Fruit fly (Drosophila melanogaster) whole organism, embryonic: ENCODE results near the gene MCTS1.

Source experiments
- Ada2b ChIP-seq: fragments of 200-800 bp; sonication (Bioruptor generic); IDR thresholded peaks from 2 replicates; pipeline ENCODE4 v1.3.6; 2022; ENCODE audit warnings: missing biosample characterization, missing genetic modification characterization
- Adf1 ChIP-seq: fragments of 200-800 bp; sonication (Bioruptor generic); IDR thresholded peaks from 2 replicates; pipeline ENCODE4 v1.3.6; 2022; ENCODE audit warnings: missing biosample characterization, missing genetic modification characterization
- Atf3 ChIP-seq: fragments of 200-800 bp; sonication (Bioruptor generic); optimal IDR thresholded peaks from 3 replicates; lab custom pipeline; 2016; ENCODE audit warnings: missing biosample characterization, missing genetic modification characterization
- BEAF-32 ChIP-seq: fragments of 200-800 bp; sonication (Bioruptor generic); optimal IDR thresholded peaks from 3 replicates; lab custom pipeline; 2017; ENCODE audit warnings: missing biosample characterization, missing genetic modification characterization, mild to moderate bottlenecking, moderate library complexity, missing genetic modification reagents
- Bgb ChIP-seq: fragments of 200-800 bp; sonication (Bioruptor generic); IDR thresholded peaks from 2 replicates; pipeline ENCODE4 v1.3.6; 2022; ENCODE audit warnings: missing biosample characterization, missing genetic modification characterization; ENCODE audit not compliant: partially characterized antibody
- BtbVII ChIP-seq: fragments of 200-800 bp; sonication (Bioruptor generic); optimal IDR thresholded peaks from 3 replicates; lab custom pipeline; 2017; ENCODE audit warnings: missing biosample characterization, mild to moderate bottlenecking, missing genetic modification characterization
- CG10267 ChIP-seq: fragments of 200-800 bp; sonication (Bioruptor generic); optimal IDR thresholded peaks from 2 replicates; lab custom pipeline; 2018; ENCODE audit warnings: missing biosample characterization, mild to moderate bottlenecking, missing genetic modification characterization, moderate library complexity
- CG10654 ChIP-seq: fragments of 200-800 bp; sonication (Bioruptor generic); optimal IDR thresholded peaks from 2 replicates; lab custom pipeline; 2016; ENCODE audit warnings: missing biosample characterization, missing genetic modification characterization
- CG10979 ChIP-seq: fragments of 200-800 bp; sonication (Bioruptor generic); optimal IDR thresholded peaks from 2 replicates; lab custom pipeline; 2018; ENCODE audit warnings: missing biosample characterization, mild to moderate bottlenecking, missing genetic modification characterization, moderate library complexity
- CG11398 ChIP-seq: fragments of 200-800 bp; sonication (Bioruptor generic); optimal IDR thresholded peaks from 2 replicates; lab custom pipeline; 2016; ENCODE audit warnings: missing biosample characterization, missing genetic modification characterization
- CG11560 ChIP-seq: fragments of 200-800 bp; sonication (Bioruptor generic); IDR thresholded peaks from 3 replicates; pipeline ENCODE4 v1.3.6; 2022; ENCODE audit warnings: missing biosample characterization, missing genetic modification characterization
- CG12236 ChIP-seq: fragments of 200-800 bp; sonication (Bioruptor generic); optimal IDR thresholded peaks from 2 replicates; lab custom pipeline; 2016; ENCODE audit warnings: missing biosample characterization, missing genetic modification characterization
- CG13287 ChIP-seq: fragments of 200-800 bp; sonication (Bioruptor generic); IDR thresholded peaks from 2 replicates; pipeline ENCODE4 v1.3.6; 2022; ENCODE audit warnings: missing biosample characterization, missing genetic modification characterization; ENCODE audit not compliant: partially characterized antibody
- CG14710 ChIP-seq: fragments of 200-800 bp; sonication (Bioruptor generic); optimal IDR thresholded peaks from 3 replicates; lab custom pipeline; 2019; ENCODE audit warnings: missing biosample characterization, mild to moderate bottlenecking, missing genetic modification characterization, moderate library complexity
- CG1832 ChIP-seq: fragments of 200-800 bp; sonication (Bioruptor generic); optimal IDR thresholded peaks from 2 replicates; lab custom pipeline; 2017; ENCODE audit warnings: missing biosample characterization, mild to moderate bottlenecking, missing genetic modification characterization, inconsistent platforms
- CG2199 ChIP-seq: fragments of 200-800 bp; sonication (Bioruptor generic); IDR thresholded peaks from 3 replicates; pipeline ENCODE4 v1.3.6; 2022; ENCODE audit warnings: missing biosample characterization, missing genetic modification characterization
- CG2875 ChIP-seq: fragments of 200-800 bp; sonication (Bioruptor generic); optimal IDR thresholded peaks from 2 replicates; lab custom pipeline; 2017; ENCODE audit warnings: missing biosample characterization, mild to moderate bottlenecking, missing genetic modification characterization, missing genetic modification reagents
- CG34376 ChIP-seq: fragments of 200-800 bp; sonication (Bioruptor generic); optimal IDR thresholded peaks from 2 replicates; lab custom pipeline; 2018; ENCODE audit warnings: missing biosample characterization, mild to moderate bottlenecking, missing genetic modification characterization
- CG3995 ChIP-seq: fragments of 200-800 bp; sonication (Bioruptor generic); optimal IDR thresholded peaks from 3 replicates; lab custom pipeline; 2016; ENCODE audit warnings: missing biosample characterization, missing genetic modification characterization
- CG6254 ChIP-seq: fragments of 200-800 bp; sonication (Bioruptor generic); optimal IDR thresholded peaks from 3 replicates; lab custom pipeline; 2017; ENCODE audit warnings: mild to moderate bottlenecking, missing biosample characterization, missing genetic modification reagents, missing genetic modification characterization
- CG7357 ChIP-seq: fragments of 200-800 bp; sonication (Bioruptor generic); IDR thresholded peaks from 3 replicates; pipeline ENCODE4 v1.3.6; 2022; ENCODE audit warnings: missing biosample characterization, missing genetic modification characterization
- CG7963 ChIP-seq: fragments of 200-800 bp; sonication (Bioruptor generic); IDR thresholded peaks from 3 replicates; pipeline ENCODE4 v1.3.6; 2022; ENCODE audit warnings: missing biosample characterization, missing genetic modification characterization; ENCODE audit not compliant: partially characterized antibody
- CG7987 ChIP-seq: fragments of 200-800 bp; sonication (Bioruptor generic); optimal IDR thresholded peaks from 2 replicates; lab custom pipeline; 2018; ENCODE audit warnings: missing biosample characterization, mild to moderate bottlenecking, missing genetic modification characterization, moderate library complexity
- CG8089 ChIP-seq: fragments of 200-800 bp; sonication (Bioruptor generic); optimal IDR thresholded peaks from 3 replicates; lab custom pipeline; 2016; ENCODE audit warnings: missing biosample characterization, missing genetic modification characterization
- CG8765 ChIP-seq: fragments of 200-800 bp; sonication (Bioruptor generic); IDR thresholded peaks from 2 replicates; pipeline ENCODE4 v1.3.6; 2022; ENCODE audit warnings: missing biosample characterization, missing genetic modification characterization
- CHES-1-like ChIP-seq: fragments of 200-800 bp; sonication (Bioruptor generic); optimal IDR thresholded peaks from 2 replicates; lab custom pipeline; 2016; ENCODE audit warnings: missing biosample characterization, missing genetic modification characterization
- Doc3 ChIP-seq: fragments of 200-800 bp; sonication (Bioruptor generic); IDR thresholded peaks from 3 replicates; pipeline ENCODE4 v1.3.6; 2022; ENCODE audit warnings: missing biosample characterization, missing genetic modification characterization; ENCODE audit not compliant: partially characterized antibody
- Dp ChIP-seq: fragments of 200-800 bp; sonication (Bioruptor generic); optimal IDR thresholded peaks from 2 replicates; lab custom pipeline; 2018; ENCODE audit warnings: missing biosample characterization, mild to moderate bottlenecking, missing genetic modification characterization, moderate library complexity
- HLHmδ ChIP-seq: fragments of 200-800 bp; sonication (Bioruptor generic); optimal IDR thresholded peaks from 2 replicates; lab custom pipeline; 2018; ENCODE audit warnings: missing biosample characterization, mild to moderate bottlenecking, missing genetic modification characterization, moderate library complexity
- Hr3 ChIP-seq: fragments of 200-800 bp; sonication (Bioruptor generic); optimal IDR thresholded peaks from 3 replicates; lab custom pipeline; 2016; ENCODE audit warnings: missing biosample characterization, missing genetic modification characterization
- Neu2 ChIP-seq: fragments of 200-800 bp; sonication (Bioruptor generic); optimal IDR thresholded peaks from 3 replicates; lab custom pipeline; 2016; ENCODE audit warnings: missing biosample characterization, missing genetic modification characterization, borderline replicate concordance
- Poxn ChIP-seq: fragments of 200-800 bp; sonication (Bioruptor generic); IDR thresholded peaks from 2 replicates; pipeline ENCODE4 v1.3.6; 2022; ENCODE audit warnings: missing biosample characterization, missing genetic modification characterization
- Sin3A ChIP-seq: fragments of >200 bp; optimal IDR thresholded peaks from 2 replicates; lab custom pipeline; 2018
- YL-1 ChIP-seq: fragments of 200-800 bp; sonication (Bioruptor generic); optimal IDR thresholded peaks from 3 replicates; lab custom pipeline; 2017; ENCODE audit warnings: missing biosample characterization, mild to moderate bottlenecking, missing genetic modification characterization
- al ChIP-seq: fragments of 200-800 bp; sonication (Bioruptor generic); IDR thresholded peaks from 2 replicates; pipeline ENCODE4 v1.3.6; 2022; ENCODE audit warnings: missing biosample characterization, missing genetic modification characterization
- chinmo ChIP-seq: fragments of 200-800 bp; sonication (Bioruptor generic); IDR thresholded peaks from 4 replicates; pipeline ENCODE4 v1.3.6; 2022; ENCODE audit warnings: missing biosample characterization, missing genetic modification characterization; ENCODE audit not compliant: partially characterized antibody
- crc ChIP-seq: fragments of 200-800 bp; sonication (Bioruptor generic); optimal IDR thresholded peaks from 2 replicates; lab custom pipeline; 2016; ENCODE audit warnings: missing biosample characterization, missing genetic modification characterization
- crp ChIP-seq, 2 experiments: fragments of 200-800 bp; sonication (Bioruptor generic); optimal IDR thresholded peaks; 2 replicates in 1 of 2; 3 replicates in 1 of 2; lab custom pipeline; 2017; ENCODE audit warnings: missing biosample characterization in 2 of 2, missing genetic modification characterization in 2 of 2, mild to moderate bottlenecking in 1 of 2, moderate library complexity in 1 of 2
- dimm ChIP-seq: fragments of 200-800 bp; sonication (Bioruptor generic); IDR thresholded peaks from 2 replicates; pipeline ENCODE4 v1.3.6; 2022; ENCODE audit warnings: missing biosample characterization, missing genetic modification characterization
- hkb ChIP-seq, 2 experiments: fragments of 200-800 bp in 1 of 2; fragments of >200 bp in 1 of 2; sonication (Bioruptor generic) in 1 of 2; IDR thresholded peaks in 1 of 2; optimal IDR thresholded peaks in 1 of 2; 2 replicates each; pipeline versions ENCODE4 v1.3.6 to Lab custom; 2017 to 2022; ENCODE audit warnings: missing biosample characterization in 1 of 2, missing genetic modification characterization in 1 of 2
- knrl ChIP-seq: fragments of 200-800 bp; sonication (Bioruptor generic); IDR thresholded peaks from 3 replicates; pipeline ENCODE4 v1.3.6; 2022; ENCODE audit warnings: missing biosample characterization, missing genetic modification characterization; ENCODE audit not compliant: partially characterized antibody
- lov ChIP-seq, 2 experiments: fragments of 200-800 bp in 1 of 2; fragments of >200 bp in 1 of 2; sonication (Bioruptor generic) in 1 of 2; IDR thresholded peaks in 1 of 2; optimal IDR thresholded peaks in 1 of 2; 2 replicates in 1 of 2; 3 replicates in 1 of 2; pipeline versions ENCODE4 v1.3.6 to Lab custom; 2017 to 2022; ENCODE audit warnings: missing biosample characterization in 1 of 2, missing genetic modification characterization in 1 of 2
- luna ChIP-seq: fragments of 200-800 bp; sonication (Bioruptor generic); optimal IDR thresholded peaks from 2 replicates; lab custom pipeline; 2016; ENCODE audit warnings: missing biosample characterization, missing genetic modification characterization
- nau ChIP-seq: fragments of 200-800 bp; sonication (Bioruptor generic); optimal IDR thresholded peaks from 3 replicates; lab custom pipeline; 2017; ENCODE audit warnings: missing biosample characterization, mild to moderate bottlenecking, missing genetic modification characterization, missing genetic modification reagents
- pfk ChIP-seq: fragments of 200-800 bp; sonication (Bioruptor generic); optimal IDR thresholded peaks from 2 replicates; lab custom pipeline; 2018; ENCODE audit warnings: missing biosample characterization, mild to moderate bottlenecking, missing genetic modification characterization, moderate library complexity
- scrt ChIP-seq: fragments of 200-800 bp; sonication (Bioruptor generic); optimal IDR thresholded peaks from 2 replicates; lab custom pipeline; 2018; ENCODE audit warnings: missing biosample characterization, mild to moderate bottlenecking, missing genetic modification characterization, moderate library complexity
- trh ChIP-seq: fragments of 200-800 bp; sonication (Bioruptor generic); optimal IDR thresholded peaks from 2 replicates; lab custom pipeline; 2016; ENCODE audit warnings: missing biosample characterization, missing genetic modification characterization

MCTS1 gene

dm6 chrX:6037180-6037946 is at the start of gene MCTS1, which contains the start of gene rux (continued):
- TF ChIP-seq Ada2b (GFP tag; lab: Robert Waterston, UW) (0 out of 2 replicates have a peak, but pooled peaks have one; percentile 27), CG2875 (GFP tag; lab: Kevin White, UChicago) (no peak), scrt (GFP tag; lab: Kevin White, UChicago) (no peak), nau (GFP tag; lab: Kevin White, UChicago) (no peak), CG12236 (GFP tag; lab: Kevin White, UChicago) (no peak), CG1832 (GFP tag; lab: Kevin White, UChicago) (no peak), CG8765 (GFP tag; lab: Robert Waterston, UW) (no peak), Adf1 (no peak), CG8089 (no peak), lov (optimal IDR thresholded peaks at IDR 0.05; lab: Kevin White, UChicago) (no peak), lov (GFP tag; IDR thresholded peaks at IDR 0.05; lab: Robert Waterston, UW) (no peak), CG11398 (GFP tag; lab: Kevin White, UChicago) (no peak), CG6254 (no peak), CG10979 (no peak), Hr3 (peak; percentile 14), YL-1 (GFP tag; lab: Kevin White, UChicago) (peak; percentile 28), crc (GFP tag; lab: Kevin White, UChicago) (peak; percentile 31), CG10267 (tag; lab: Kevin White, UChicago) (peak; percentile 93), crp (GFP tag; optimal IDR thresholded peaks at IDR 0.05; lab: Kevin White, UChicago) (peak in 1 of 2 experiments; percentile 2), CG13287 (GFP tag; lab: Robert Waterston, UW) (peak; percentile 95), hkb (optimal IDR thresholded peaks at IDR 0.05; lab: Kevin White, UChicago) (no peak), hkb (GFP tag; IDR thresholded peaks at IDR 0.05; lab: Robert Waterston, UW) (no peak), CG3995 (GFP tag; lab: Kevin White, UChicago) (peak; percentile 91), CG14710 (tag; lab: Kevin White, UChicago) (peak; percentile 55), CG2199 (no peak), Doc3 (peak; percentile 94), trh (GFP tag; lab: Kevin White, UChicago) (no peak), Neu2 (no peak), chinmo (GFP tag; lab: Robert Waterston, UW) (peak; percentile 89), HLHmδ (GFP tag; lab: Kevin White, UChicago) (no peak), pfk (GFP tag; lab: Kevin White, UChicago) (no peak), knrl (GFP tag; lab: Robert Waterston, UW) (peak; percentile 94), dimm (GFP tag; lab: Robert Waterston, UW) (no peak), CG11560 (tag; lab: Robert Waterston, UW) (0 out of 3 replicates have a peak, but pooled peaks have one; percentile 45), al (GFP tag; lab: Robert Waterston, UW) (peak; percentile 45; the same call in 1 of the 2 replicates), CG7987 (no peak), CG7357 (GFP tag; lab: Robert Waterston, UW) (no peak), BtbVII (GFP tag; lab: Kevin White, UChicago) (no peak), CHES-1-like (GFP tag; lab: Kevin White, UChicago) (peak; percentile 32), CG10654 (GFP tag; lab: Kevin White, UChicago) (no peak), CG34376 (GFP tag; lab: Kevin White, UChicago) (no peak), Bgb (GFP tag; lab: Robert Waterston, UW) (peak; percentile 89), Dp (peak; percentile 20), Sin3A (lab: Kevin White, UChicago) (peak; percentile 97), luna (GFP tag; lab: Kevin White, UChicago) (no peak), Atf3 (GFP tag; lab: Kevin White, UChicago) (no peak), CG7963 (GFP tag; lab: Robert Waterston, UW) (peak; percentile 89), BEAF-32 (GFP tag; lab: Kevin White, UChicago) (peak; percentile 97), Poxn (GFP tag; lab: Robert Waterston, UW) (no peak)
